Worm (Caenorhabditis elegans): ENCODE results near the gene par-5.

The par-5 gene

ce11 chrIV:11809047-11809446 is 12.7 kb downstream of the par-5 start (continued):
- TF ChIP-seq nhr-120 (GFP tag; IDR thresholded peaks at IDR 0.05): no peak
- TF ChIP-seq pha-4 (tag; optimal IDR thresholded peaks at IDR 0.05): no peak
- TF ChIP-seq lin-35 (GFP tag; optimal IDR thresholded peaks at IDR 0.05): no peak
- no peak for TF ChIP-seq lsy-27 (tag; optimal IDR thresholded peaks at IDR 0.05; ENCODE audit: borderline replicate concordance, insufficient read depth)
- TF ChIP-seq hrde-1 (tag; optimal IDR thresholded peaks at IDR 0.05; ENCODE audit: borderline replicate concordance): no peak

- TF ChIP-seq ztf-18 (tag; optimal IDR thresholded peaks at IDR 0.05) (no peak), efl-1 (GFP tag; optimal IDR thresholded peaks at IDR 0.05) (no peak), dpl-1 (GFP tag; optimal IDR thresholded peaks at IDR 0.05) (no peak), nhr-80 (tag; optimal IDR thresholded peaks at IDR 0.05) (no peak), madf-10 (tag; optimal IDR thresholded peaks at IDR 0.05) (no peak), F10E7.11 (tag; optimal IDR thresholded peaks at IDR 0.05) (no peak), ztf-28 (GFP tag; IDR thresholded peaks at IDR 0.05) (no peak), pbrm-1 (GFP tag; IDR thresholded peaks at IDR 0.05) (no peak)
Observed at ce11 chrIV:11804053-11804452, 17.7 kb downstream of the par-5 start, which contains the start of gene H01G02.1. Gene H01G02.1 (minus strand): TSS chrIV:11804153.

ce11 chrIV:11803044-11803443 is 18.7 kb downstream of the par-5 start, which contains the start of gene H01G02.4:
Gene H01G02.4 (minus strand): TSS chrIV:11803144.
- TF ChIP-seq hrde-1 (tag; optimal IDR thresholded peaks at IDR 0.05; ENCODE audit: borderline replicate concordance) (no peak), unc-62 (GFP tag; optimal IDR thresholded peaks at IDR 0.05) (no peak), gei-17 (GFP tag; optimal IDR thresholded peaks at IDR 0.05) (no peak), mcd-1 (GFP tag; IDR thresholded peaks at IDR 0.05) (no peak), hmg-20 (GFP tag; IDR thresholded peaks at IDR 0.05) (no peak), ets-4 (GFP tag; optimal IDR thresholded peaks at IDR 0.05) (no peak), ceh-40 (GFP tag; IDR thresholded peaks at IDR 0.05) (no peak), F37B4.10 (GFP tag; IDR thresholded peaks at IDR 0.05) (no peak), die-1 (tag; optimal IDR thresholded peaks at IDR 0.05) (no peak), lir-1 (GFP tag; conservative IDR thresholded peaks at IDR 0.05) (no peak), somi-1 (GFP tag; optimal IDR thresholded peaks at IDR 0.05) (no peak), aptf-3 (GFP tag; IDR thresholded peaks at IDR 0.05) (no peak), attf-3 (GFP tag; conservative IDR thresholded peaks at IDR 0.05) (no peak), hsf-1 (GFP tag; IDR thresholded peaks at IDR 0.05) (no peak), him-1 (tag; optimal IDR thresholded peaks at IDR 0.05) (no peak), F33H1.4 (GFP tag; IDR thresholded peaks at IDR 0.05) (no peak), ztf-26 (tag; optimal IDR thresholded peaks at IDR 0.05) (no peak), egrh-3 (GFP tag; IDR thresholded peaks at IDR 0.05) (no peak), dpl-1 (GFP tag; optimal IDR thresholded peaks at IDR 0.05) (no peak)

ce11 chrIV:11801078-11801477 is 20.6 kb downstream of the par-5 start, which contains the start of gene dyf-18:
Gene dyf-18 (minus strand): TSS chrIV:11801178.
- TF ChIP-seq rpc-1 (optimal IDR thresholded peaks at IDR 0.05) (no peak), rpc-1 (tag; optimal IDR thresholded peaks at IDR 0.05) (no peak), aptf-2 (GFP tag; conservative IDR thresholded peaks at IDR 0.05) (no peak), chd-7 (tag; optimal IDR thresholded peaks at IDR 0.05) (no peak), F55B11.4 (tag; optimal IDR thresholded peaks at IDR 0.05; ENCODE audit: borderline replicate concordance, insufficient read depth) (no peak), attf-3 (GFP tag; conservative IDR thresholded peaks at IDR 0.05) (no peak), madf-6 (GFP tag; IDR thresholded peaks at IDR 0.05) (no peak), ceh-58 (GFP tag; IDR thresholded peaks at IDR 0.05) (no peak), unc-62 (GFP tag; optimal IDR thresholded peaks at IDR 0.05) (no peak), atf-7 (tag; optimal IDR thresholded peaks at IDR 0.05) (no peak), sea-2 (GFP tag; IDR thresholded peaks at IDR 0.05) (no peak), madf-3 (GFP tag; IDR thresholded peaks at IDR 0.05) (no peak), ztf-22 (GFP tag; optimal IDR thresholded peaks at IDR 0.05) (no peak), ceh-79 (tag; optimal IDR thresholded peaks at IDR 0.05) (no peak), K12H6.12 (tag; optimal IDR thresholded peaks at IDR 0.05) (no peak), F33H1.4 (GFP tag; IDR thresholded peaks at IDR 0.05) (no peak), ceh-40 (GFP tag; IDR thresholded peaks at IDR 0.05) (no peak)

Data from whole organism, young adult.